Fruit fly (Drosophila melanogaster) whole organism, embryonic: Measurements from ENCODE around the gene mRpL10.

Source experiments
- Abd-B ChIP-seq: fragments of 200-800 bp; sonication (Bioruptor generic); optimal IDR thresholded peaks from 2 replicates; lab custom pipeline; 2018; ENCODE audit warnings: missing biosample characterization, mild to moderate bottlenecking, missing genetic modification characterization, moderate library complexity
- Asciz ChIP-seq: fragments of 200-800 bp; sonication (Bioruptor generic); optimal IDR thresholded peaks from 2 replicates; lab custom pipeline; 2017; ENCODE audit warnings: missing biosample characterization, mild to moderate bottlenecking, missing genetic modification characterization, missing genetic modification reagents
- B-H2 ChIP-seq: fragments of 200-800 bp; sonication (Bioruptor generic); optimal IDR thresholded peaks from 2 replicates; lab custom pipeline; 2018; ENCODE audit warnings: missing biosample characterization, mild to moderate bottlenecking, missing genetic modification characterization
- CG1024 ChIP-seq: fragments of 200-800 bp; sonication (Bioruptor generic); IDR thresholded peaks from 2 replicates; pipeline ENCODE4 v1.3.6; 2022; ENCODE audit warnings: missing biosample characterization, missing genetic modification characterization
- CG10431 ChIP-seq: fragments of 200-800 bp; sonication (Bioruptor generic); optimal IDR thresholded peaks from 3 replicates; lab custom pipeline; 2018; ENCODE audit warnings: missing biosample characterization, mild to moderate bottlenecking, missing genetic modification characterization
- CG10959 ChIP-seq: fragments of 200-800 bp; sonication (Bioruptor generic); IDR thresholded peaks from 2 replicates; pipeline ENCODE4 v1.3.6; 2022; ENCODE audit warnings: missing biosample characterization, missing genetic modification characterization
- CG11398 ChIP-seq: fragments of 200-800 bp; sonication (Bioruptor generic); optimal IDR thresholded peaks from 2 replicates; lab custom pipeline; 2016; ENCODE audit warnings: missing biosample characterization, missing genetic modification characterization
- CG11695 ChIP-seq: fragments of 200-800 bp; sonication (Bioruptor generic); IDR thresholded peaks from 3 replicates; pipeline ENCODE4 v1.3.6; 2022; ENCODE audit warnings: missing biosample characterization, missing genetic modification characterization
- CG1603 ChIP-seq: fragments of 200-800 bp; sonication (Bioruptor generic); optimal IDR thresholded peaks from 2 replicates; lab custom pipeline; 2019; ENCODE audit warnings: missing biosample characterization, mild to moderate bottlenecking, missing genetic modification characterization, moderate library complexity
- CG17568 ChIP-seq: fragments of 200-800 bp; sonication (Bioruptor generic); optimal IDR thresholded peaks from 2 replicates; lab custom pipeline; 2018; ENCODE audit warnings: missing biosample characterization, mild to moderate bottlenecking, missing genetic modification characterization, moderate library complexity
- CG1792 ChIP-seq: fragments of 200-800 bp; sonication (Bioruptor generic); optimal IDR thresholded peaks from 2 replicates; lab custom pipeline; 2016; ENCODE audit warnings: missing biosample characterization, missing genetic modification characterization
- CG2120 ChIP-seq: fragments of 200-800 bp; sonication (Bioruptor generic); optimal IDR thresholded peaks from 3 replicates; lab custom pipeline; 2016; ENCODE audit warnings: missing biosample characterization, missing genetic modification characterization
- CG2199 ChIP-seq: fragments of 200-800 bp; sonication (Bioruptor generic); IDR thresholded peaks from 3 replicates; pipeline ENCODE4 v1.3.6; 2022; ENCODE audit warnings: missing biosample characterization, missing genetic modification characterization
- CG2202 ChIP-seq: fragments of 200-800 bp; sonication (Bioruptor generic); optimal IDR thresholded peaks from 2 replicates; lab custom pipeline; 2018; ENCODE audit warnings: missing biosample characterization, mild to moderate bottlenecking, missing genetic modification characterization
- CG2875 ChIP-seq: fragments of 200-800 bp; sonication (Bioruptor generic); optimal IDR thresholded peaks from 2 replicates; lab custom pipeline; 2017; ENCODE audit warnings: missing biosample characterization, mild to moderate bottlenecking, missing genetic modification characterization, missing genetic modification reagents
- CG4282 ChIP-seq: fragments of 200-800 bp; sonication (Bioruptor generic); optimal IDR thresholded peaks from 2 replicates; lab custom pipeline; 2016; ENCODE audit warnings: missing biosample characterization, missing genetic modification characterization
- CG4360 ChIP-seq: fragments of 200-800 bp; sonication (Bioruptor generic); IDR thresholded peaks from 2 replicates; pipeline ENCODE4 v1.3.6; 2022; ENCODE audit warnings: missing biosample characterization, missing genetic modification characterization
- CG6254 ChIP-seq: fragments of 200-800 bp; sonication (Bioruptor generic); optimal IDR thresholded peaks from 3 replicates; lab custom pipeline; 2017; ENCODE audit warnings: mild to moderate bottlenecking, missing biosample characterization, missing genetic modification reagents, missing genetic modification characterization
- CG6813 ChIP-seq: fragments of 200-800 bp; sonication (Bioruptor generic); optimal IDR thresholded peaks from 2 replicates; lab custom pipeline; 2017; ENCODE audit warnings: missing biosample characterization, missing genetic modification characterization, mild to moderate bottlenecking, moderate library complexity, missing genetic modification reagents
- CG7745 ChIP-seq: fragments of 200-800 bp; sonication (Bioruptor generic); optimal IDR thresholded peaks from 2 replicates; lab custom pipeline; 2018; ENCODE audit warnings: missing biosample characterization, mild to moderate bottlenecking, missing genetic modification characterization, moderate library complexity
- CG7987 ChIP-seq: fragments of 200-800 bp; sonication (Bioruptor generic); optimal IDR thresholded peaks from 2 replicates; lab custom pipeline; 2018; ENCODE audit warnings: missing biosample characterization, mild to moderate bottlenecking, missing genetic modification characterization, moderate library complexity
- CG8281 ChIP-seq: fragments of 200-800 bp; sonication (Bioruptor generic); optimal IDR thresholded peaks from 2 replicates; lab custom pipeline; 2018; ENCODE audit warnings: missing biosample characterization, mild to moderate bottlenecking, missing genetic modification characterization, moderate library complexity
- CG9437 ChIP-seq: fragments of 200-800 bp; sonication (Bioruptor generic); optimal IDR thresholded peaks from 2 replicates; lab custom pipeline; 2018; ENCODE audit warnings: missing biosample characterization, mild to moderate bottlenecking, missing genetic modification characterization
- CG9797 ChIP-seq: fragments of 200-800 bp; sonication (Bioruptor generic); optimal IDR thresholded peaks from 3 replicates; lab custom pipeline; 2018; ENCODE audit warnings: missing biosample characterization, mild to moderate bottlenecking, missing genetic modification characterization
- CrebB ChIP-seq: fragments of 200-800 bp; sonication (Bioruptor generic); optimal IDR thresholded peaks from 3 replicates; lab custom pipeline; 2018; ENCODE audit warnings: missing biosample characterization, mild to moderate bottlenecking, missing genetic modification characterization
- D ChIP-seq, 2 experiments: fragments of 200-800 bp in 1 of 2; fragments of >200 bp in 1 of 2; sonication (Bioruptor generic) in 1 of 2; optimal IDR thresholded peaks; 2 replicates in 1 of 2; 3 replicates in 1 of 2; lab custom pipeline; 2017; ENCODE audit warnings: mild to moderate bottlenecking in 1 of 2, missing biosample characterization in 1 of 2, missing genetic modification characterization in 1 of 2, missing genetic modification reagents in 1 of 2
- Mad ChIP-seq: fragments of 200-800 bp; sonication (Bioruptor generic); optimal IDR thresholded peaks from 2 replicates; lab custom pipeline; 2016; ENCODE audit warnings: missing biosample characterization, missing genetic modification characterization
- Med ChIP-seq: fragments of 200-800 bp; sonication (Bioruptor generic); peaks from one replicate; lab custom pipeline; 2016; ENCODE audit warnings: missing biosample characterization, missing genetic modification characterization, mild to moderate bottlenecking, inconsistent platforms, moderate library complexity
- Mes4 ChIP-seq: fragments of 200-800 bp; sonication (Bioruptor generic); optimal IDR thresholded peaks from 2 replicates; lab custom pipeline; 2016; ENCODE audit warnings: missing biosample characterization, missing genetic modification characterization
- Myb ChIP-seq: fragments of 200-800 bp; sonication (Bioruptor generic); optimal IDR thresholded peaks from 2 replicates; lab custom pipeline; 2016; ENCODE audit warnings: missing biosample characterization, missing genetic modification characterization
- Usf ChIP-seq: fragments of 200-800 bp; sonication (Bioruptor generic); optimal IDR thresholded peaks from 2 replicates; lab custom pipeline; 2017; ENCODE audit warnings: missing genotype, missing biosample characterization, missing genetic modification characterization
- Vsx1 ChIP-seq: fragments of 200-800 bp; sonication (Bioruptor generic); optimal IDR thresholded peaks from 2 replicates; lab custom pipeline; 2017; ENCODE audit warnings: missing biosample characterization, mild to moderate bottlenecking, missing genetic modification characterization, missing genetic modification reagents
- ato ChIP-seq: fragments of 200-800 bp; sonication (Bioruptor generic); IDR thresholded peaks from 2 replicates; pipeline ENCODE4 v1.3.6; 2022; ENCODE audit warnings: missing biosample characterization, missing genetic modification characterization; ENCODE audit not compliant: partially characterized antibody
- bab2 ChIP-seq: fragments of 200-800 bp; sonication (Bioruptor generic); optimal IDR thresholded peaks from 2 replicates; lab custom pipeline; 2016; ENCODE audit warnings: missing biosample characterization, missing genetic modification characterization
- cg ChIP-seq: fragments of 200-800 bp; sonication (Bioruptor generic); optimal IDR thresholded peaks from 3 replicates; lab custom pipeline; 2019; ENCODE audit warnings: missing biosample characterization, mild to moderate bottlenecking, missing genetic modification characterization, moderate library complexity
- chif ChIP-seq, 2 experiments: fragments of 200-800 bp; sonication (Bioruptor generic); optimal IDR thresholded peaks; 3 replicates each; lab custom pipeline; 2016; ENCODE audit warnings: missing biosample characterization in 2 of 2, missing genetic modification characterization in 2 of 2
- crol ChIP-seq: fragments of 200-800 bp; sonication (Bioruptor generic); IDR thresholded peaks from 2 replicates; pipeline ENCODE4 v1.3.6; 2022; ENCODE audit warnings: missing biosample characterization, missing genetic modification characterization
- danr ChIP-seq: fragments of 200-800 bp; sonication (Bioruptor generic); IDR thresholded peaks from 2 replicates; pipeline ENCODE4 v1.3.6; 2022; ENCODE audit warnings: missing biosample characterization, missing genetic modification characterization
- dm ChIP-seq: fragments of 200-800 bp; sonication (Bioruptor generic); optimal IDR thresholded peaks from 3 replicates; lab custom pipeline; 2016; ENCODE audit warnings: missing biosample characterization, missing genetic modification characterization
- ewg ChIP-seq: fragments of 200-800 bp; sonication (Bioruptor generic); optimal IDR thresholded peaks from 3 replicates; lab custom pipeline; 2017; ENCODE audit warnings: mild to moderate bottlenecking, missing biosample characterization, missing genetic modification reagents, missing genetic modification characterization
- fru ChIP-seq: fragments of >200 bp; optimal IDR thresholded peaks from 2 replicates; lab custom pipeline; 2017
- gcm2 ChIP-seq: fragments of 200-800 bp; sonication (Bioruptor generic); optimal IDR thresholded peaks from 2 replicates; lab custom pipeline; 2016; ENCODE audit warnings: missing biosample characterization, missing genetic modification characterization
- gem ChIP-seq: fragments of 200-800 bp; sonication (Bioruptor generic); optimal IDR thresholded peaks from 2 replicates; lab custom pipeline; 2019; ENCODE audit warnings: missing biosample characterization, mild to moderate bottlenecking, missing genetic modification characterization, moderate library complexity
- hbn ChIP-seq: fragments of 200-800 bp; sonication (Bioruptor generic); IDR thresholded peaks from 2 replicates; pipeline ENCODE4 v1.3.6; 2022; ENCODE audit warnings: missing biosample characterization, missing genetic modification characterization; ENCODE audit not compliant: partially characterized antibody
- ind ChIP-seq: fragments of 200-800 bp; sonication (Bioruptor generic); optimal IDR thresholded peaks from 3 replicates; lab custom pipeline; 2016; ENCODE audit warnings: missing biosample characterization, missing genetic modification characterization
- kni ChIP-seq: fragments of 200-800 bp; sonication (Bioruptor generic); optimal IDR thresholded peaks from 3 replicates; lab custom pipeline; 2017; ENCODE audit warnings: mild to moderate bottlenecking, missing biosample characterization, missing genetic modification reagents, missing genetic modification characterization
- sens ChIP-seq: fragments of 200-800 bp; sonication (Bioruptor generic); peaks from one replicate; lab custom pipeline; 2016; ENCODE audit warnings: missing biosample characterization, missing genetic modification characterization
- sna ChIP-seq: fragments of 200-800 bp; sonication (Bioruptor generic); IDR thresholded peaks from 2 replicates; pipeline ENCODE4 v1.3.6; 2022; ENCODE audit warnings: missing biosample characterization, missing genetic modification characterization; ENCODE audit not compliant: partially characterized antibody
- sob ChIP-seq: fragments of 200-800 bp; sonication (Bioruptor generic); IDR thresholded peaks from 2 replicates; pipeline ENCODE4 v1.3.6; 2022; ENCODE audit warnings: missing biosample characterization, missing genetic modification characterization
- trh ChIP-seq: fragments of 200-800 bp; sonication (Bioruptor generic); optimal IDR thresholded peaks from 2 replicates; lab custom pipeline; 2016; ENCODE audit warnings: missing biosample characterization, missing genetic modification characterization

mRpL10 gene

DNA sequence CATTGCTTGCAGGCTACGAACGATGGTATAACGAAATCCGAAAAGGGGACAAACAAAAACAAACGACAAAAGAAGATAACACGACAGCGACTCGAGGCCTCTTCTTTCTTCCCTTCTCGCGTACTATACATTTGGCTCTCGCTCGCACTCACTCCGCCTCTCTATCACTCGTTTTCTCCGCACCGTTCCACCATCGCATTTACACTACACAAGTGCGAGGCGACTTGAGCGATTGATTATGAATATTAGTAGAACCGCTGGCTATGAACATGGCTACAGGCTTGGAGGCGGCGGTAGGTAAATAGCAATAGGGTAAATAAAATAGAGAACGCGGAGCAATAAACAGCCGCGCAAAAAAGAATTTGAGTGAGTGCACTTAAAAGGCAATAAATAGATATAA is 16.9 kb downstream of the mRpL10 start (continued):
- TF ChIP-seq CG11398 (peak; percentile 21), trh (GFP tag; lab: Kevin White, UChicago) (peak; percentile 3), CG9797 (no peak), CG7745 (tag; lab: Kevin White, UChicago) (no peak), CG4282 (GFP tag; lab: Kevin White, UChicago) (no peak), chif (GFP tag; optimal IDR thresholded peaks at IDR 0.05; lab: Kevin White, UChicago) (peak in 1 of 2 experiments; percentile 10), CG17568 (GFP tag; lab: Kevin White, UChicago) (peak; percentile 55), CG2120 (peak; percentile 16), dm (GFP tag; lab: Kevin White, UChicago) (no peak), CG4360 (GFP tag; lab: Robert Waterston, UW) (peak; percentile 58), B-H2 (GFP tag; lab: Kevin White, UChicago) (peak; percentile 23), bab2 (peak; percentile 59), CG7987 (GFP tag; lab: Kevin White, UChicago) (peak; percentile 39), Med (GFP tag; lab: Kevin White, UChicago) (peak; percentile 90), Mad (GFP tag; lab: Kevin White, UChicago) (no peak), cg (peak; percentile 18), D (optimal IDR thresholded peaks at IDR 0.05; lab: Kevin White, UChicago) (no peak), D (GFP tag; optimal IDR thresholded peaks at IDR 0.05; lab: Kevin White, UChicago) (peak; percentile 11), CG2202 (tag; lab: Kevin White, UChicago) (peak; percentile 35), hbn (GFP tag; lab: Robert Waterston, UW) (no peak), Myb (GFP tag; lab: Kevin White, UChicago) (no peak), sna (GFP tag; lab: Robert Waterston, UW) (no peak), gcm2 (GFP tag; lab: Kevin White, UChicago) (no peak), gem (tag; lab: Kevin White, UChicago) (peak; percentile 21), CG10959 (no peak), CG6813 (GFP tag; lab: Kevin White, UChicago) (peak; percentile 67), CG8281 (peak; percentile 33), ato (no peak), CG11695 (no peak), CG1792 (GFP tag; lab: Kevin White, UChicago) (peak; percentile 38), CG6254 (GFP tag; lab: Kevin White, UChicago) (no peak), sob (peak; percentile 48; the same call in 1 of the 2 replicates), Vsx1 (GFP tag; lab: Kevin White, UChicago) (peak; percentile 11), Abd-B (GFP tag; lab: Kevin White, UChicago) (no peak), CG2875 (peak; percentile 21), kni (GFP tag; lab: Kevin White, UChicago) (peak; percentile 47), Usf (GFP tag; lab: Kevin White, UChicago) (no peak), Mes4 (peak; percentile 24), Asciz (GFP tag; lab: Kevin White, UChicago) (peak; percentile 24), sens (peak; percentile 80), CG1024 (GFP tag; lab: Robert Waterston, UW) (peak; percentile 28; the same call in 1 of the 2 replicates), ind (GFP tag; lab: Kevin White, UChicago) (no peak), fru (no peak), CG9437 (GFP tag; lab: Kevin White, UChicago) (no peak), CrebB (tag; lab: Kevin White, UChicago) (peak; percentile 47), ewg (GFP tag; lab: Kevin White, UChicago) (peak; percentile 5), danr (GFP tag; lab: Robert Waterston, UW) (no peak), CG1603 (tag; lab: Kevin White, UChicago) (peak; percentile 46), CG10431 (peak; percentile 12), crol (GFP tag; lab: Robert Waterston, UW) (peak; percentile 83), CG2199 (GFP tag; lab: Robert Waterston, UW) (peak; percentile 89)
